Fruit fly (Drosophila melanogaster) Kc167 (cell line): ENCODE results near the gene CG31121.

Source experiments
- Myc ChIP-seq: fragments of >200 bp; optimal IDR thresholded peaks from 2 replicates; lab custom pipeline; 2017; ENCODE audit warnings: missing external identifiers
- Sin3A ChIP-seq: fragments of >200 bp; optimal IDR thresholded peaks from 2 replicates; lab custom pipeline; 2018; ENCODE audit warnings: missing external identifiers
- h ChIP-seq: fragments of >200 bp; optimal IDR thresholded peaks from 3 replicates; lab custom pipeline; 2018; ENCODE audit warnings: missing external identifiers
- insv ChIP-seq: fragments of >200 bp; optimal IDR thresholded peaks from 3 replicates; lab custom pipeline; 2018; ENCODE audit warnings: missing external identifiers
- psq ChIP-seq: fragments of >200 bp; optimal IDR thresholded peaks from 2 replicates; lab custom pipeline; 2017; ENCODE audit warnings: missing external identifiers
- ttk ChIP-seq: sonication (Bioruptor generic); optimal IDR thresholded peaks from 2 replicates; lab custom pipeline; 2017; ENCODE audit warnings: missing external identifiers

The CG31121 gene

dm6 chr3R:24876843-24877457, 17.5 kb downstream of the CG31121 start, which contains the start of the genes CG11089 and CG31381:
Gene CG11089 (plus strand): TSS chr3R:24877045.
Gene CG31381 (plus strand): TSS chr3R:24877045.
- TF ChIP-seq Myc (lab: Kevin White, UChicago) (no peak), psq (lab: Kevin White, UChicago) (no peak), insv (no peak), Sin3A (lab: Kevin White, UChicago) (no peak), h (lab: Kevin White, UChicago) (no peak), ttk (lab: Kevin White, UChicago) (no peak)

dm6 chr3R:24875939-24876842, 18.2 kb downstream of the CG31121 start, which contains the start of gene CG3744:
Gene CG3744 (minus strand): TSS chr3R:24876654.
- TF ChIP-seq Myc (lab: Kevin White, UChicago) = no peak
- TF ChIP-seq h (lab: Kevin White, UChicago) = no peak
- no peak for TF ChIP-seq psq (lab: Kevin White, UChicago)
- TF ChIP-seq Sin3A (lab: Kevin White, UChicago) = no peak
- TF ChIP-seq insv = no peak
- no peak for TF ChIP-seq ttk (lab: Kevin White, UChicago)

- TF ChIP-seq insv = no peak
- no peak for TF ChIP-seq h (lab: Kevin White, UChicago)
- TF ChIP-seq Sin3A (lab: Kevin White, UChicago) = no peak
- no peak for TF ChIP-seq psq (lab: Kevin White, UChicago)
- no peak for TF ChIP-seq Myc (lab: Kevin White, UChicago)
- TF ChIP-seq ttk (lab: Kevin White, UChicago) = no peak
Measured at dm6 chr3R:24870389-24871048, 23.9 kb downstream of the CG31121 start, which contains the start of gene CycB3. Gene CycB3 (minus strand): TSS chr3R:24870816.

DNA sequence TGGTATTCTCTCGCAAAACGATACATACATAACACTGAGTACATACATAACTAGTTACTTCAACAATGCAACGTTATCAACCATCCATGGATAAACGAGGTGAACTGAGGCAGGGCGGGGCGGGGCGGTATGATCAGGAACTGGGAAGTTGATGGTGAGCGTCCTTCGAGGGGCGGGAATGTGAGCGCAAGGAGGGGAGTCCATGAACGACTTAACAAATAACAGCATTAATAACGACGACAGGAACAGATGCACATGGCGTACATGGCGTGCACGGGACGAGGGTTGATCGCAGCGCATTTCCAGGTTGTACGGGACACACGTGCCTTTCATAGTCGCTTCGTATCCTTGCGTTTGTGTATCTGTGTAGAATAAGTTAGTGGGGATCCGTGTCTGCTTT, 26.4 kb downstream of the CG31121 start:
- no peak for TF ChIP-seq Myc (lab: Kevin White, UChicago)
- TF ChIP-seq h (lab: Kevin White, UChicago) = no peak
- TF ChIP-seq insv = no peak
- no peak for TF ChIP-seq Sin3A (lab: Kevin White, UChicago)
- no peak for TF ChIP-seq psq (lab: Kevin White, UChicago)
- no peak for TF ChIP-seq ttk (lab: Kevin White, UChicago)

DNA sequence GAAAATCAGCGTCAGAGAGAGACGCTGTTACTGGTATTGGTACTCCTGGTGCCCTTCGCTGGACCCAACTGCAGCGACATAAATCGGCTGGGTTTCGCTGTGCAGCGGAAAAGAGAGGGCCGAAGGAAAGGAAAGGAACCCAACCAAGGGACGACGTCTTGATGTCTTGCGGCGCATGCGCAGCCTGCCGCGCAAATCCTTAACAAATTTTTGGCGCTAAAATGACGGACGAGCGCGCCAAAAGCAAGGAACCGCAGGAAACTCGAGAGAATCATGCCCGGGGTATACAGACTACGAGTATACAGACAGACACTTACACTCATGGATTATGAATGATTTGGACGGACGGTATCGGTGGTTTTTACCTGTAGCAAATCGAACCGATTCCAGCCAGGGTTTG, 27.4 kb downstream of the CG31121 start:
- TF ChIP-seq ttk (lab: Kevin White, UChicago) (no peak), Myc (lab: Kevin White, UChicago) (no peak), psq (lab: Kevin White, UChicago) (no peak), insv (no peak), Sin3A (lab: Kevin White, UChicago) (no peak), h (lab: Kevin White, UChicago) (no peak)

DNA sequence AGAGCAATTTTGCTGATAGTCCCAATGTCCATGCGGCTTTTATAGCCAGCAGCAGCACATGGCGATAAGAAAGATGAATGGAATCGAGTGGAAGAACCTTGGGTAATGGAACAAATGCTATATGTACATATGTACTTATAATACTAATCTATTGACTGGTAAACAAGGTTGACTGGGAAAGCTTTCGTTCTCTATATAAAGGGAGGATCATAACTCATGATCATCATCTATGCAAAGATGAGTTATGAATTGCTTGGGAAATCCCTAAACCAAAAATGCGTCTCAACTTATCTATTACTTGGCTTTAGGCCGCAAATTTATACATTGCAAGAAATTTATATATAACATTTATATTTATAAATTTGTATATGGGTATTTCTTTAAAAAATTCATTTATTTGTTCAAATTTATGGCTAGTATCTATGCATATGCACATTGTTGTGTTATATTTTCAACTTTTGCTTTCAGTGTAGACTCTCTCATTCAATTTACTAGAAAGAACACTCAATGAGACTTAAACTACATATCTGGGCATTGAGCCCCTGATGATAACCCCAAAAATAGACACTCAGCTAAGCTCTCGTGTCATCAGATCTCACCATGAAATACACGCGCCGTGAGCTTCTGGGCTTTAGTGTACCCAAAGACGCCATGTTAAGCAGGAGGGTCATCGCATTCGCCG, 29.5 kb downstream of the CG31121 start, which contains the start of the genes Srg1 and Elal:
Gene Srg1 (minus strand): TSS at position 14 of the 682 bp plus-strand sequence.
Gene Elal (plus strand): TSS at position 632 of the 682 bp plus-strand sequence.
- no peak for TF ChIP-seq insv
- no peak for TF ChIP-seq h (lab: Kevin White, UChicago)
- TF ChIP-seq Myc (lab: Kevin White, UChicago) = no peak
- no peak for TF ChIP-seq Sin3A (lab: Kevin White, UChicago)
- TF ChIP-seq ttk (lab: Kevin White, UChicago) = no peak
- TF ChIP-seq psq (lab: Kevin White, UChicago) = no peak

DNA sequence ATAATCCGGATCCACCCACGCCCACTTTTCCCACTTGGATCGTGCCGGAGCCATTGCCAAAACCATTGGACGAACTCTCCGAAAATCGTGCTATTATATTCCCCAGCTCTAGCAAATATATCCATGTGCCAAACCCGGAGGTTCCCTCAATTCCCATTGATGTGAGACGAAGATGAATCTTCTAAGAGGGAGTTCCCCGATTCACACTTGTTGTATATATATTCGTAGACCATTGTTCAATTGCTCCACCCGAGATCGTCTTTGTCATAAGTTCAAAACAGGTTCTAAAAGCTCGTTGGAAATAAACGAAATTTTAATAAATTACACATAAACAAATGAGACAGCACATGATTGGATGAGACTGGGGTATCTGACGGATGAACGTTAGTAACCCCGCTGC, 30.5 kb downstream of the CG31121 start:
- TF ChIP-seq psq (lab: Kevin White, UChicago) (no peak), Sin3A (lab: Kevin White, UChicago) (no peak), ttk (lab: Kevin White, UChicago) (no peak), insv (no peak), Myc (lab: Kevin White, UChicago) (no peak), h (lab: Kevin White, UChicago) (no peak)

dm6 chr3R:24862574-24863089, 31.8 kb downstream of the CG31121 start, which contains the start of gene CG7016:
Gene CG7016 (plus strand): TSS chr3R:24862931.
- TF ChIP-seq Myc (lab: Kevin White, UChicago) = no peak
- no peak for TF ChIP-seq psq (lab: Kevin White, UChicago)
- TF ChIP-seq Sin3A (lab: Kevin White, UChicago) = no peak
- TF ChIP-seq ttk (lab: Kevin White, UChicago) = no peak
- TF ChIP-seq insv = no peak
- no peak for TF ChIP-seq h (lab: Kevin White, UChicago)

dm6 chr3R:24862065-24862464, 32.3 kb downstream of the CG31121 start, which contains the start of gene CG13640:
Gene CG13640 (minus strand): TSS chr3R:24862165.
- TF ChIP-seq insv (no peak), ttk (lab: Kevin White, UChicago) (no peak), h (lab: Kevin White, UChicago) (no peak), psq (lab: Kevin White, UChicago) (no peak), Myc (lab: Kevin White, UChicago) (no peak), Sin3A (lab: Kevin White, UChicago) (no peak)

DNA sequence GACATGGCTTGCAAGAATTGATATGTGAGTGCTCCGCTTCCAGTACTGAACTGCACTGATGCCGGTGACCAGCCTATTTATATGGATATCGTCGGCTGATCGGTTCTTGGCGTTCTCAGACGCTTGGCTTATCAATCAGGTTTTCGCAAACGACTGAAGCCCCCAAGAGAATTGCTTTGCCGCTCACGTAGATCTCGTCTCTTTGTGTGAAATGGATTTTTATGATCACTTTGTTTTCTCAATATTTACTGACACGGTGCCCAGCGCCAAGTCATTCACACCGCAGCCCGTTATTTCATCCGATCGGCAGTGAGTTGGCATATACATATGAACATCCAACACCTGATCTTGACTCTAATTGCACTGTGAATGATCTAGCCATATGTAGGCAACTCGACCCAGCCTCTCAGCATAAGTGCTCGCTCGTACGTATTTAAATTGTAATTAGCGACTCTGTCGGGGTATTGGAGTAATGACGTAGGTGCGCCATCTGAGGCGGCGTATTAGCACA, 34.0 kb downstream of the CG31121 start, which contains the start of gene CG13639:
Gene CG13639 (minus strand): TSS at position 51 of the 511 bp plus-strand sequence.
- TF ChIP-seq ttk (lab: Kevin White, UChicago) (no peak), insv (no peak), Sin3A (lab: Kevin White, UChicago) (no peak), Myc (lab: Kevin White, UChicago) (no peak), psq (lab: Kevin White, UChicago) (no peak), h (lab: Kevin White, UChicago) (no peak)
